Fruit fly (Drosophila melanogaster) whole organism, embryonic: ENCODE results near the gene Nxf3.
A peak's percentile ranks its signal among the peaks of the same experiment; 100 is the strongest.

Experiments
- B-H1 ChIP-seq: fragments of 200-800 bp; sonication (Bioruptor generic); IDR thresholded peaks from 3 replicates; pipeline ENCODE4 v1.3.6; 2022; ENCODE audit warnings: missing biosample characterization, missing genetic modification characterization
- B-H2 ChIP-seq: fragments of 200-800 bp; sonication (Bioruptor generic); optimal IDR thresholded peaks from 2 replicates; lab custom pipeline; 2018; ENCODE audit warnings: missing biosample characterization, mild to moderate bottlenecking, missing genetic modification characterization
- Bteb2 ChIP-seq: fragments of 200-800 bp; sonication (Bioruptor generic); optimal IDR thresholded peaks from 2 replicates; lab custom pipeline; 2016; ENCODE audit warnings: missing biosample characterization, missing genetic modification characterization
- CG12659 ChIP-seq: fragments of 200-800 bp; sonication (Bioruptor generic); optimal IDR thresholded peaks from 3 replicates; lab custom pipeline; 2017; ENCODE audit warnings: mild to moderate bottlenecking, missing biosample characterization, missing genetic modification reagents, missing genetic modification characterization
- CG14050 ChIP-seq: fragments of 200-800 bp; sonication (Bioruptor generic); IDR thresholded peaks from 3 replicates; pipeline ENCODE4 v1.3.6; 2022; ENCODE audit warnings: missing biosample characterization, missing genetic modification characterization
- CG14860 ChIP-seq: fragments of 200-800 bp; sonication (Bioruptor generic); IDR thresholded peaks from 3 replicates; pipeline ENCODE4 v1.3.6; 2022; ENCODE audit warnings: missing biosample characterization, missing genetic modification characterization; ENCODE audit not compliant: partially characterized antibody
- CG1603 ChIP-seq: fragments of 200-800 bp; sonication (Bioruptor generic); optimal IDR thresholded peaks from 2 replicates; lab custom pipeline; 2019; ENCODE audit warnings: missing biosample characterization, mild to moderate bottlenecking, missing genetic modification characterization, moderate library complexity
- CG16815 ChIP-seq: fragments of 200-800 bp; sonication (Bioruptor generic); optimal IDR thresholded peaks from 3 replicates; lab custom pipeline; 2017; ENCODE audit warnings: missing biosample characterization, mild to moderate bottlenecking, missing genetic modification characterization
- CG1832 ChIP-seq: fragments of 200-800 bp; sonication (Bioruptor generic); optimal IDR thresholded peaks from 2 replicates; lab custom pipeline; 2017; ENCODE audit warnings: missing biosample characterization, mild to moderate bottlenecking, missing genetic modification characterization, inconsistent platforms
- CG2202 ChIP-seq: fragments of 200-800 bp; sonication (Bioruptor generic); optimal IDR thresholded peaks from 2 replicates; lab custom pipeline; 2018; ENCODE audit warnings: missing biosample characterization, mild to moderate bottlenecking, missing genetic modification characterization
- CG3065 ChIP-seq: fragments of 200-800 bp; sonication (Bioruptor generic); optimal IDR thresholded peaks from 2 replicates; lab custom pipeline; 2016; ENCODE audit warnings: missing biosample characterization, missing genetic modification characterization
- CG33557 ChIP-seq: fragments of 200-800 bp; sonication (Bioruptor generic); optimal IDR thresholded peaks from 2 replicates; lab custom pipeline; 2019; ENCODE audit warnings: missing biosample characterization, mild to moderate bottlenecking, missing genetic modification characterization, moderate library complexity
- CG4707 ChIP-seq: fragments of 200-800 bp; sonication (Bioruptor generic); optimal IDR thresholded peaks from 2 replicates; lab custom pipeline; 2018; ENCODE audit warnings: missing biosample characterization, mild to moderate bottlenecking, missing genetic modification characterization, moderate library complexity
- CG6654 ChIP-seq: fragments of 200-800 bp; sonication (Bioruptor generic); optimal IDR thresholded peaks from 2 replicates; lab custom pipeline; 2017; ENCODE audit warnings: missing biosample characterization, mild to moderate bottlenecking, missing genetic modification characterization
- CG7963 ChIP-seq: fragments of 200-800 bp; sonication (Bioruptor generic); IDR thresholded peaks from 3 replicates; pipeline ENCODE4 v1.3.6; 2022; ENCODE audit warnings: missing biosample characterization, missing genetic modification characterization; ENCODE audit not compliant: partially characterized antibody
- CG8478 ChIP-seq: fragments of >200 bp; optimal IDR thresholded peaks from 2 replicates; lab custom pipeline; 2018
- CoRest ChIP-seq: fragments of 200-800 bp; sonication (Bioruptor generic); optimal IDR thresholded peaks from 3 replicates; lab custom pipeline; 2018; ENCODE audit warnings: missing biosample characterization, mild to moderate bottlenecking, missing genetic modification characterization, moderate library complexity
- D ChIP-seq, 2 experiments: fragments of 200-800 bp in 1 of 2; fragments of >200 bp in 1 of 2; sonication (Bioruptor generic) in 1 of 2; optimal IDR thresholded peaks; 2 replicates in 1 of 2; 3 replicates in 1 of 2; lab custom pipeline; 2017; ENCODE audit warnings: mild to moderate bottlenecking in 1 of 2, missing biosample characterization in 1 of 2, missing genetic modification characterization in 1 of 2, missing genetic modification reagents in 1 of 2
- D19A ChIP-seq: fragments of 200-800 bp; optimal IDR thresholded peaks from 3 replicates; lab custom pipeline; 2019; ENCODE audit warnings: missing biosample characterization, mild to moderate bottlenecking, missing genetic modification characterization, moderate library complexity
- Dad ChIP-seq: fragments of 200-800 bp; sonication (Bioruptor generic); optimal IDR thresholded peaks from 3 replicates; lab custom pipeline; 2016; ENCODE audit warnings: missing biosample characterization, missing genetic modification characterization
- Doc2 ChIP-seq: fragments of 200-800 bp; sonication (Bioruptor generic); IDR thresholded peaks from 2 replicates; pipeline ENCODE4 v1.3.6; 2022; ENCODE audit warnings: missing biosample characterization, missing genetic modification characterization
- HLH3B ChIP-seq: fragments of 200-800 bp; sonication (Bioruptor generic); IDR thresholded peaks from 2 replicates; pipeline ENCODE4 v1.3.6; 2022; ENCODE audit warnings: missing biosample characterization, missing genetic modification characterization
- HmgD ChIP-seq: fragments of 200-800 bp; sonication (Bioruptor generic); optimal IDR thresholded peaks from 3 replicates; lab custom pipeline; 2016; ENCODE audit warnings: missing biosample characterization, missing genetic modification characterization
- Jarid2 ChIP-seq: fragments of 200-800 bp; sonication (Bioruptor generic); optimal IDR thresholded peaks from 3 replicates; lab custom pipeline; 2017; ENCODE audit warnings: mild to moderate bottlenecking, missing biosample characterization, missing genetic modification reagents, missing genetic modification characterization
- Mrtf ChIP-seq: fragments of 200-800 bp; sonication (Bioruptor generic); IDR thresholded peaks from 3 replicates; pipeline ENCODE4 v1.3.6; 2022; ENCODE audit warnings: missing biosample characterization, missing genetic modification characterization
- NC2β ChIP-seq: fragments of 200-800 bp; sonication (Bioruptor generic); optimal IDR thresholded peaks from 2 replicates; lab custom pipeline; 2016; ENCODE audit warnings: missing biosample characterization, missing genetic modification characterization
- NFAT ChIP-seq: fragments of 200-800 bp; sonication (Bioruptor generic); IDR thresholded peaks from 2 replicates; pipeline ENCODE4 v1.3.6; 2022; ENCODE audit warnings: missing biosample characterization, missing genetic modification characterization
- Nf-YA ChIP-seq: fragments of 200-800 bp; sonication (Bioruptor generic); IDR thresholded peaks from 2 replicates; pipeline ENCODE4 v1.3.6; 2022; ENCODE audit warnings: missing biosample characterization, missing genetic modification characterization
- Optix ChIP-seq: fragments of 200-800 bp; sonication (Bioruptor generic); IDR thresholded peaks from 3 replicates; pipeline ENCODE4 v1.3.6; 2022; ENCODE audit warnings: missing biosample characterization, missing genetic modification characterization
- Sox102F ChIP-seq: fragments of 200-800 bp; sonication (Bioruptor generic); optimal IDR thresholded peaks from 2 replicates; lab custom pipeline; 2018; ENCODE audit warnings: missing biosample characterization, mild to moderate bottlenecking, missing genetic modification characterization, moderate library complexity
- Sry-δ ChIP-seq: fragments of 200-800 bp; sonication (Bioruptor generic); optimal IDR thresholded peaks from 2 replicates; lab custom pipeline; 2016; ENCODE audit warnings: missing biosample characterization, missing genetic modification characterization
- Usf ChIP-seq: fragments of 200-800 bp; sonication (Bioruptor generic); optimal IDR thresholded peaks from 2 replicates; lab custom pipeline; 2017; ENCODE audit warnings: missing genotype, missing biosample characterization, missing genetic modification characterization
- Xbp1 ChIP-seq: fragments of 200-800 bp; sonication (Bioruptor generic); optimal IDR thresholded peaks from 3 replicates; lab custom pipeline; 2016; ENCODE audit warnings: missing biosample characterization, mild to moderate bottlenecking, missing genetic modification characterization
- bcd ChIP-seq: fragments of 200-800 bp; sonication (Bioruptor generic); optimal IDR thresholded peaks from 2 replicates; lab custom pipeline; 2017; ENCODE audit warnings: missing biosample characterization, mild to moderate bottlenecking, missing genetic modification characterization
- bigmax ChIP-seq: fragments of 200-800 bp; sonication (Bioruptor generic); optimal IDR thresholded peaks from 2 replicates; lab custom pipeline; 2018; ENCODE audit warnings: missing biosample characterization, mild to moderate bottlenecking, missing genetic modification characterization
- chif ChIP-seq, 2 experiments: fragments of 200-800 bp; sonication (Bioruptor generic); optimal IDR thresholded peaks; 3 replicates each; lab custom pipeline; 2016; ENCODE audit warnings: missing biosample characterization in 2 of 2, missing genetic modification characterization in 2 of 2
- dan ChIP-seq: fragments of 200-800 bp; sonication (Bioruptor generic); IDR thresholded peaks from 2 replicates; pipeline ENCODE4 v1.3.6; 2022; ENCODE audit warnings: missing biosample characterization, missing genetic modification characterization
- grn ChIP-seq: fragments of 200-800 bp; sonication (Bioruptor generic); optimal IDR thresholded peaks from 3 replicates; lab custom pipeline; 2017; ENCODE audit warnings: missing biosample characterization, missing genetic modification characterization
- kah ChIP-seq: fragments of 200-800 bp; sonication (Bioruptor generic); optimal IDR thresholded peaks from 2 replicates; lab custom pipeline; 2018; ENCODE audit warnings: missing biosample characterization, mild to moderate bottlenecking, missing genetic modification characterization
- knrl ChIP-seq: fragments of 200-800 bp; sonication (Bioruptor generic); IDR thresholded peaks from 3 replicates; pipeline ENCODE4 v1.3.6; 2022; ENCODE audit warnings: missing biosample characterization, missing genetic modification characterization; ENCODE audit not compliant: partially characterized antibody
- nau ChIP-seq: fragments of 200-800 bp; sonication (Bioruptor generic); optimal IDR thresholded peaks from 3 replicates; lab custom pipeline; 2017; ENCODE audit warnings: missing biosample characterization, mild to moderate bottlenecking, missing genetic modification characterization, missing genetic modification reagents
- nerfin-1 ChIP-seq: fragments of 200-800 bp; sonication (Bioruptor generic); optimal IDR thresholded peaks from 3 replicates; lab custom pipeline; 2019; ENCODE audit warnings: missing biosample characterization, mild to moderate bottlenecking, missing genetic modification characterization, moderate library complexity
- repo ChIP-seq: fragments of 200-800 bp; sonication (Bioruptor generic); optimal IDR thresholded peaks from 2 replicates; lab custom pipeline; 2016; ENCODE audit warnings: missing biosample characterization, missing genetic modification characterization
- ssp ChIP-seq: fragments of 200-800 bp; sonication (Bioruptor generic); IDR thresholded peaks from 2 replicates; pipeline ENCODE4 v1.3.6; 2022; ENCODE audit warnings: missing biosample characterization, missing genetic modification characterization
- tgo ChIP-seq: fragments of 200-800 bp; sonication (Bioruptor generic); IDR thresholded peaks from 3 replicates; pipeline ENCODE4 v1.3.6; 2022; ENCODE audit warnings: missing biosample characterization, missing genetic modification characterization
- twi ChIP-seq: fragments of 200-800 bp; optimal IDR thresholded peaks from 2 replicates; lab custom pipeline; 2019; ENCODE audit warnings: missing biosample characterization, mild to moderate bottlenecking, missing genetic modification characterization, moderate library complexity
- vnd ChIP-seq: fragments of 200-800 bp; sonication (Bioruptor generic); IDR thresholded peaks from 3 replicates; pipeline ENCODE4 v1.3.6; 2022; ENCODE audit warnings: missing biosample characterization, missing genetic modification characterization; ENCODE audit not compliant: partially characterized antibody
- zfh1 ChIP-seq: fragments of 200-800 bp; sonication (Bioruptor generic); IDR thresholded peaks from 3 replicates; pipeline ENCODE4 v1.3.6; 2022; ENCODE audit warnings: missing biosample characterization, missing genetic modification characterization

The Nxf3 gene

dm6 chr3L:13993742-13994719 is 29.0 kb downstream of the Nxf3 start, which contains the start of gene CtsK1 (continued):
- TF ChIP-seq zfh1 (GFP tag; lab: Robert Waterston, UW) (peak; percentile 59; the same call in 1 of the 3 replicates), Bteb2 (GFP tag; lab: Kevin White, UChicago) (no peak), knrl (GFP tag; lab: Robert Waterston, UW) (peak; percentile 75), bigmax (GFP tag; lab: Kevin White, UChicago) (no peak), CG6654 (GFP tag; lab: Kevin White, UChicago) (no peak), NFAT (GFP tag; lab: Robert Waterston, UW) (no peak), nau (no peak), Xbp1 (peak; percentile 15), nerfin-1 (tag; lab: Kevin White, UChicago) (no peak), CG14860 (GFP tag; lab: Robert Waterston, UW) (peak; percentile 40; the same call in 2 of the 3 replicates), Optix (GFP tag; lab: Robert Waterston, UW) (no peak), tgo (GFP tag; lab: Robert Waterston, UW) (peak; percentile 16; the same call in 1 of the 3 replicates), CG7963 (GFP tag; lab: Robert Waterston, UW) (no peak), CG2202 (tag; lab: Kevin White, UChicago) (no peak), kah (no peak), D (optimal IDR thresholded peaks at IDR 0.05; lab: Kevin White, UChicago) (no peak), D (GFP tag; optimal IDR thresholded peaks at IDR 0.05; lab: Kevin White, UChicago) (no peak), bcd (GFP tag; lab: Kevin White, UChicago) (no peak), CG3065 (GFP tag; lab: Kevin White, UChicago) (no peak), dan (GFP tag; lab: Robert Waterston, UW) (no peak), CG1603 (tag; lab: Kevin White, UChicago) (no peak), CG1832 (GFP tag; lab: Kevin White, UChicago) (no peak), Dad (no peak), CG4707 (no peak), Sox102F (no peak), CG33557 (GFP tag; lab: Kevin White, UChicago) (no peak), CG14050 (GFP tag; lab: Robert Waterston, UW) (no peak), Mrtf (GFP tag; lab: Robert Waterston, UW) (no peak), twi (tag; lab: Kevin White, UChicago) (no peak), CG8478 (lab: Kevin White, UChicago) (no peak), NC2β (GFP tag; lab: Kevin White, UChicago) (no peak), CG16815 (no peak), CoRest (tag; lab: Kevin White, UChicago) (peak; percentile 9), Sry-δ (GFP tag; lab: Kevin White, UChicago) (peak; percentile 77), HLH3B (GFP tag; lab: Robert Waterston, UW) (0 out of 2 replicates have a peak, but pooled peaks have one; percentile 34), D19A (tag; lab: Kevin White, UChicago) (peak; percentile 97), Jarid2 (GFP tag; lab: Kevin White, UChicago) (no peak), B-H1 (GFP tag; lab: Robert Waterston, UW) (no peak), Usf (GFP tag; lab: Kevin White, UChicago) (no peak), repo (GFP tag; lab: Kevin White, UChicago) (no peak), HmgD (GFP tag; lab: Kevin White, UChicago) (no peak), B-H2 (GFP tag; lab: Kevin White, UChicago) (no peak), Doc2 (GFP tag; lab: Robert Waterston, UW) (no peak), vnd (GFP tag; lab: Robert Waterston, UW) (peak; percentile 61), grn (GFP tag; lab: Kevin White, UChicago) (no peak), ssp (GFP tag; lab: Robert Waterston, UW) (no peak), CG12659 (GFP tag; lab: Kevin White, UChicago) (peak; percentile 58), Nf-YA (GFP tag; lab: Robert Waterston, UW) (no peak), chif (GFP tag; optimal IDR thresholded peaks at IDR 0.05; lab: Kevin White, UChicago) (no peak)
